Worm (Caenorhabditis elegans) whole organism, midembryonic: ENCODE measurements around the gene F56B3.2.

Source experiments
- cog-1 ChIP-seq: sonication (generic microtip); optimal IDR thresholded peaks from 2 replicates; lab custom pipeline; 2016; ENCODE audit warnings: missing genetic modification characterization, missing compliant biosample characterization
- klf-2 ChIP-seq: fragments of 200-800 bp; sonication (Bioruptor generic); conservative IDR thresholded peaks from 2 replicates; pipeline ENCODE4 v1.3.6; 2022; ENCODE audit warnings: missing genetic modification reagents, missing genetic modification characterization, missing compliant biosample characterization
- tab-1 ChIP-seq: fragments of 200-800 bp; sonication (Bioruptor generic); IDR thresholded peaks from 2 replicates; pipeline ENCODE4 v1.3.6; 2022; ENCODE audit warnings: missing genetic modification characterization, missing compliant biosample characterization

DNA sequence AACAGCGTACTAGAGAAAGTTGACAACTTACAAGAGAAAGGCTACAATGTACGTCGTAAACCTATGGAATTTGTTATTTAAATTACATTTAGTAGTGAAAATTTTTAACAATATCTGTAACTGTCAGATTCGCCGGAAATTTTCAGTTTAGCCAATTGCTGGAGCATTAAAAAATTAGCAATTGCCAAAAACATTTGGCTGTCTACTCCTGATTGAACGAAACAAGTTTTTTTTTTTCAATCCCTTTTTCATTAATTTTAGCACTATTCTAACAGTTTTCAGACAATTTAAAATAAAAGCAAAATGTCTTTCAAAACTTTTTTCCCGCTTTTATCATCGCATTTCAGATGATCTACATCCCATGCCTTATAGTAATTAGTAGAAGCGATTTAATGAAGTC, 11.4 kb downstream of the F56B3.2 start:
- TF ChIP-seq tab-1 (GFP tag; lab: Robert Waterston, UW) (no peak), cog-1 (tag; lab: Kevin White, UChicago) (no peak), klf-2 (GFP tag; lab: Robert Waterston, UW) (no peak)
